Worm (Caenorhabditis elegans) whole organism, mixed stage, embryonic: ENCODE measurements around the gene K07C11.7.
A peak's percentile ranks its signal among the peaks of the same experiment; 100 is the strongest.

Experiments
- M03D4.4 ChIP-seq: sonication (generic microtip); optimal IDR thresholded peaks from 2 replicates; lab custom pipeline; 2017; ENCODE audit warnings: mild to moderate bottlenecking, missing genetic modification characterization, missing compliant biosample characterization
- flh-1 ChIP-seq: fragments of 200-800 bp; sonication (Bioruptor generic); optimal IDR thresholded peaks from 2 replicates; lab custom pipeline; 2018; ENCODE audit warnings: mild to moderate bottlenecking, missing genetic modification characterization, moderate library complexity, missing compliant biosample characterization
- unc-39 ChIP-seq: fragments of 150-350 bp; optimal IDR thresholded peaks from 2 replicates; lab custom pipeline; 2014; ENCODE audit warnings: missing biosample characterization, missing genetic modification characterization
- ztf-11 ChIP-seq: fragments of 150-350 bp; optimal IDR thresholded peaks from 2 replicates; lab custom pipeline; 2014; ENCODE audit warnings: missing biosample characterization, missing genetic modification characterization

DNA sequence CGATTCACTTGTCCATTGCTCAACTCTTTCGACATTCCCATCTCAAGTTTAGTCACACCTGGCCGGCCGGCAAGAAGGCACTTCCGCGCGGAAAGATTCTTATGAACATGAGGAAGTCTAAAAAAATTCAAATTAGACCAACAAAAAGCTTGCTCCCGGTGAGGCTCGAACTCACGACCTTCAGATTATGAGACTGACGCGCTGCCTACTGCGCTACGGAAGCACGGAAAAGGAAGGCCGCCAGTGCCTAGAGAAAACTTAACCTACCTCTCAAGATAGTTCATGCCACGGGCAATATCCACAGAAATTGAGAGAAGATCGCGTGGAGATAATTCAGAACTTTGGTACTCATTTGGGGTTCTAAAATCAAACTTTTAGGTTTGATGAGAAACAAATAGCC, 16.3 kb upstream of the K07C11.7 start:
- TF ChIP-seq M03D4.4 (tag; lab: Kevin White, UChicago) (peak; percentile 5), unc-39 (tag; lab: Kevin White, UChicago) (no peak), flh-1 (GFP tag; lab: Kevin White, UChicago) (no peak), ztf-11 (tag; lab: Kevin White, UChicago) (no peak)
